Worm (Caenorhabditis elegans) whole organism, late embryonic: ENCODE data around the gene wrk-1.

Source experiments
- hlh-13 ChIP-seq: fragments of 200-800 bp; sonication (Bioruptor generic); optimal IDR thresholded peaks from 2 replicates; lab custom pipeline; 2018; ENCODE audit warnings: mild to moderate bottlenecking, missing genetic modification characterization, missing compliant biosample characterization
- pag-3 ChIP-seq: sonication (generic microtip); optimal IDR thresholded peaks from 2 replicates; lab custom pipeline; 2016; ENCODE audit warnings: missing compliant biosample characterization, missing genetic modification characterization, borderline replicate concordance
- pha-2 ChIP-seq: sonication (generic microtip); optimal IDR thresholded peaks from 2 replicates; lab custom pipeline; 2017; ENCODE audit warnings: mild to moderate bottlenecking, missing genetic modification characterization, missing compliant biosample characterization
- pqm-1 ChIP-seq: sonication (generic microtip); optimal IDR thresholded peaks from 2 replicates; lab custom pipeline; 2016; ENCODE audit warnings: missing genetic modification characterization, missing compliant biosample characterization
- rnt-1 ChIP-seq: sonication (generic microtip); optimal IDR thresholded peaks from 2 replicates; lab custom pipeline; 2016; ENCODE audit warnings: missing genetic modification characterization, missing compliant biosample characterization
- unc-86 ChIP-seq: sonication (generic microtip); optimal IDR thresholded peaks from 2 replicates; lab custom pipeline; 2016; ENCODE audit warnings: missing genetic modification characterization, missing compliant biosample characterization

ce11 chrX:8424286-8424685 is 31.9 kb upstream of the wrk-1 start:
- TF ChIP-seq unc-86 (no peak), hlh-13 (GFP tag; lab: Kevin White, UChicago) (no peak), pag-3 (tag; lab: Kevin White, UChicago) (no peak), pqm-1 (tag; lab: Kevin White, UChicago) (no peak), pha-2 (tag; lab: Kevin White, UChicago) (no peak), rnt-1 (no peak)
